Fruit fly (Drosophila melanogaster) whole organism, wandering third instar larva: ENCODE results near the gene dsf.

Experiments used
- Abd-B ChIP-seq: fragments of >200 bp; optimal IDR thresholded peaks from 2 replicates; lab custom pipeline; 2017; ENCODE audit warnings: missing biosample characterization, missing genetic modification characterization
- CG32264 ChIP-seq: fragments of 200-800 bp; sonication (Bioruptor generic); optimal IDR thresholded peaks from 2 replicates; lab custom pipeline; 2016; ENCODE audit warnings: missing biosample characterization, missing genetic modification characterization
- CG9705 ChIP-seq: fragments of 200-800 bp; sonication (Bioruptor generic); optimal IDR thresholded peaks from 2 replicates; lab custom pipeline; 2018; ENCODE audit warnings: missing biosample characterization, mild to moderate bottlenecking, missing genetic modification characterization
- CrebA ChIP-seq: fragments of 200-800 bp; sonication (Bioruptor generic); optimal IDR thresholded peaks from 2 replicates; lab custom pipeline; 2016; ENCODE audit warnings: missing biosample characterization, mild to moderate bottlenecking, missing genetic modification characterization, borderline replicate concordance
- Dfd ChIP-seq: fragments of >200 bp; optimal IDR thresholded peaks from 2 replicates; lab custom pipeline; 2017; ENCODE audit warnings: missing biosample characterization, missing genetic modification characterization
- Dif ChIP-seq: fragments of 200-275, 200-300 bp; sonication (Bioruptor generic); optimal IDR thresholded peaks from 2 replicates; lab custom pipeline; 2018; ENCODE audit warnings: missing biosample characterization, missing genetic modification characterization; ENCODE audit not compliant: partially characterized antibody
- GATAd ChIP-seq: sonication (Bioruptor generic); optimal IDR thresholded peaks from 2 replicates; lab custom pipeline; 2016; ENCODE audit warnings: missing biosample characterization, missing genetic modification characterization
- HLH106 ChIP-seq: fragments of 200-800 bp; optimal IDR thresholded peaks from 3 replicates; lab custom pipeline; 2019; ENCODE audit warnings: missing biosample characterization, mild to moderate bottlenecking, missing genetic modification characterization, moderate library complexity
- Hnf4 ChIP-seq: fragments of 200-800 bp; sonication (Bioruptor generic); optimal IDR thresholded peaks from 2 replicates; lab custom pipeline; 2016; ENCODE audit warnings: missing biosample characterization, mild to moderate bottlenecking, missing genetic modification characterization
- Hr78 ChIP-seq: fragments of >200 bp; optimal IDR thresholded peaks from 2 replicates; lab custom pipeline; 2017; ENCODE audit warnings: missing biosample characterization, missing genetic modification characterization
- Hr83 ChIP-seq: fragments of 200-300 bp; sonication (Bioruptor generic); optimal IDR thresholded peaks from 2 replicates; lab custom pipeline; 2016; ENCODE audit warnings: missing biosample characterization, mild to moderate bottlenecking, missing genetic modification characterization, moderate library complexity; ENCODE audit not compliant: poor library complexity, severe bottlenecking
- Jra ChIP-seq: sonication (Bioruptor generic); optimal IDR thresholded peaks from 2 replicates; lab custom pipeline; 2016; ENCODE audit warnings: missing biosample characterization, missing genetic modification characterization
- Mio ChIP-seq: sonication (Bioruptor generic); optimal IDR thresholded peaks from 2 replicates; lab custom pipeline; 2016; ENCODE audit warnings: missing biosample characterization, missing genetic modification characterization
- Myc ChIP-seq: fragments of >200 bp; optimal IDR thresholded peaks from 2 replicates; lab custom pipeline; 2017
- N ChIP-seq: fragments of >200 bp; optimal IDR thresholded peaks from 2 replicates; lab custom pipeline; 2018; ENCODE audit warnings: missing biosample characterization, missing external identifiers, missing genetic modification characterization
- OdsH ChIP-seq: fragments of 200-800 bp; sonication (Bioruptor generic); optimal IDR thresholded peaks from 2 replicates; lab custom pipeline; 2016; ENCODE audit warnings: missing biosample characterization, mild to moderate bottlenecking, missing genetic modification characterization
- Rel ChIP-seq, 2 experiments: fragments of 200-800 bp; sonication (Bioruptor generic) in 1 of 2; optimal IDR thresholded peaks; 2 replicates in 1 of 2; 3 replicates in 1 of 2; lab custom pipeline; 2016 to 2019; ENCODE audit warnings: mild to moderate bottlenecking in 2 of 2, missing biosample characterization in 2 of 2, missing genetic modification characterization in 2 of 2, moderate library complexity in 1 of 2
- Sp1 ChIP-seq: fragments of 200-800 bp; sonication (Bioruptor generic); optimal IDR thresholded peaks from 3 replicates; lab custom pipeline; 2019; ENCODE audit warnings: missing biosample characterization, mild to moderate bottlenecking, missing genetic modification characterization, moderate library complexity
- Vsx2 ChIP-seq: fragments of 200-300, 225-300 bp; sonication (Bioruptor generic); optimal IDR thresholded peaks from 2 replicates; lab custom pipeline; 2018; ENCODE audit warnings: missing biosample characterization, missing genetic modification characterization; ENCODE audit not compliant: partially characterized antibody
- br ChIP-seq: fragments of 200-800 bp; sonication (Bioruptor generic); optimal IDR thresholded peaks from 2 replicates; lab custom pipeline; 2016; ENCODE audit warnings: missing biosample characterization, missing genetic modification characterization
- brk ChIP-seq: fragments of 200-800 bp; sonication (Bioruptor generic); optimal IDR thresholded peaks from 2 replicates; lab custom pipeline; 2016; ENCODE audit warnings: missing biosample characterization, mild to moderate bottlenecking, missing genetic modification characterization
- dl ChIP-seq, 2 experiments: fragments of 175-275, 200-275 bp in 1 of 2; fragments of 200-275 bp in 1 of 2; sonication (Bioruptor generic); optimal IDR thresholded peaks; lab custom pipeline; 2018; ENCODE audit warnings: mild to moderate bottlenecking in 2 of 2, missing biosample characterization in 2 of 2, missing genetic modification characterization in 2 of 2, moderate library complexity in 2 of 2; ENCODE audit not compliant: partially characterized antibody in 2 of 2, insufficient read depth in 1 of 2
- dmrt93B ChIP-seq: fragments of 200-800 bp; sonication (Bioruptor generic); optimal IDR thresholded peaks from 2 replicates; lab custom pipeline; 2018; ENCODE audit warnings: missing biosample characterization, mild to moderate bottlenecking, missing genetic modification characterization
- dsf ChIP-seq: sonication (Bioruptor generic); optimal IDR thresholded peaks from 2 replicates; lab custom pipeline; 2016; ENCODE audit warnings: missing biosample characterization, missing genetic modification characterization, borderline replicate concordance
- ey ChIP-seq: fragments of 200-800 bp; sonication (Bioruptor generic); optimal IDR thresholded peaks from 2 replicates; lab custom pipeline; 2016; ENCODE audit warnings: missing biosample characterization, missing genetic modification characterization
- foxo ChIP-seq, 2 experiments: fragments of 200-800 bp; sonication (Bioruptor generic); optimal IDR thresholded peaks; 2 replicates in 1 of 2; 3 replicates in 1 of 2; lab custom pipeline; 2016 to 2017; ENCODE audit warnings: missing biosample characterization in 2 of 2, missing genetic modification characterization in 2 of 2
- fru ChIP-seq: fragments of 200-800 bp; sonication (Bioruptor generic); optimal IDR thresholded peaks from 3 replicates; lab custom pipeline; 2016; ENCODE audit warnings: missing biosample characterization, mild to moderate bottlenecking, missing genetic modification characterization
- h ChIP-seq: fragments of 200-800 bp; sonication (Bioruptor generic); optimal IDR thresholded peaks from 3 replicates; lab custom pipeline; 2016; ENCODE audit warnings: missing biosample characterization, mild to moderate bottlenecking, missing genetic modification characterization
- jim ChIP-seq: fragments of 175-275, 200-325 bp; sonication (Bioruptor generic); optimal IDR thresholded peaks from 2 replicates; lab custom pipeline; 2016; ENCODE audit warnings: missing biosample characterization, mild to moderate bottlenecking, missing genetic modification characterization
- lola ChIP-seq: fragments of >200 bp; optimal IDR thresholded peaks from 2 replicates; lab custom pipeline; 2017; ENCODE audit warnings: missing biosample characterization, missing genetic modification characterization
- pan ChIP-seq: fragments of >200 bp; optimal IDR thresholded peaks from 2 replicates; lab custom pipeline; 2017
- psq ChIP-seq: fragments of 200-800 bp; sonication (Bioruptor generic); optimal IDR thresholded peaks from 3 replicates; lab custom pipeline; 2017; ENCODE audit warnings: missing biosample characterization, mild to moderate bottlenecking, missing genetic modification characterization, moderate library complexity
- rgr ChIP-seq: fragments of 200-800 bp; sonication (Bioruptor generic); optimal IDR thresholded peaks from 3 replicates; lab custom pipeline; 2016; ENCODE audit warnings: missing biosample characterization, mild to moderate bottlenecking, missing genetic modification characterization
- sage ChIP-seq: fragments of 200-800 bp; sonication (Bioruptor generic); optimal IDR thresholded peaks from 2 replicates; lab custom pipeline; 2016; ENCODE audit warnings: missing biosample characterization, mild to moderate bottlenecking, missing genetic modification characterization
- sv ChIP-seq: fragments of 200-800 bp; sonication (Bioruptor generic); optimal IDR thresholded peaks from 3 replicates; lab custom pipeline; 2016; ENCODE audit warnings: missing biosample characterization, missing genetic modification characterization
- tai ChIP-seq: sonication (Bioruptor generic); optimal IDR thresholded peaks from 2 replicates; lab custom pipeline; 2016; ENCODE audit warnings: missing biosample characterization, missing genetic modification characterization
- usp ChIP-seq: fragments of >200 bp; optimal IDR thresholded peaks from 2 replicates; lab custom pipeline; 2017; ENCODE audit warnings: missing biosample characterization, missing genetic modification characterization
- woc ChIP-seq: sonication (Bioruptor generic); optimal IDR thresholded peaks from 2 replicates; lab custom pipeline; 2016; ENCODE audit warnings: missing biosample characterization, mild to moderate bottlenecking, missing genetic modification characterization

Gene dsf

DNA sequence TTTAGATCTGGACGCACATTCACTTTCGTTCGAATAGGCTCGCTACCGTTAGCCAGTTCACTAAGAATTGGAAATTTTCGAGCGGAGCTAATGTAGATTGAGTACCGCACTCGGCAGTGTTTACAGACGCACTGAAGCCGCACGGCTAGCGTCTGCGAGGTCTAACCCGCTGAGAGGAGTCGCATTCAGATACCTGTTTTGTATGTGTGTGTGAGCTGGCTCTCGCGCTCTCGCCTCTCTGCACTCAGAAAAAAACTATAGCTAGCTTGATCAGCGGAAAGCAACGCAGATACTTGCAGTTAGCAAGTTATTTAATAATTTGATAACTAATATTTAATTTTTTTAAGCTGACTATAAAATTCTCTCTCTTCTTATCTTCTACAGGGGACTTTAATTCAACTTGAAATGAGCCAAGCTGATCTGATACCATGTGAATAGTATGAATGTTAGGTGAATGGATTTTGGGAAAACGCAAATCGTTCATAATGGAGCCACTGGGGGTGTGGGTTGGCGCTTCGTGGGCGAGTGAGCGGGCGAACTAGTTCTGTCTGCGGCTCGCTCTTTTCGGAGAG lies 46.3 kb upstream of the dsf start, which contains the start of gene rau:
Gene rau (minus strand): TSS at position 136 of the 572 bp plus-strand sequence.
- TF ChIP-seq sv (GFP tag; lab: Kevin White, UChicago) (peak; percentile 51), Vsx2 (GFP tag; lab: Kevin White, UChicago) (no peak), Jra (GFP tag; lab: Kevin White, UChicago) (no peak), OdsH (GFP tag; lab: Kevin White, UChicago) (peak; percentile 61), sage (peak; percentile 23), dsf (GFP tag; lab: Kevin White, UChicago) (no peak), Myc (no peak), brk (GFP tag; lab: Kevin White, UChicago) (peak; percentile 51), CG9705 (peak; percentile 54), Rel (GFP tag; optimal IDR thresholded peaks at IDR 0.05; lab: Kevin White, UChicago) (no peak), Rel (tag; optimal IDR thresholded peaks at IDR 0.05; lab: Kevin White, UChicago) (no peak), jim (GFP tag; lab: Kevin White, UChicago) (no peak), dl (GFP tag; optimal IDR thresholded peaks at IDR 0.05; lab: Kevin White, UChicago; ENCODE audit: insufficient read depth in 1 of 2, partially characterized antibody in 2 of 2) (peak in 1 of 2 experiments; percentile 35), pan (lab: Kevin White, UChicago) (no peak), ey (GFP tag; lab: Kevin White, UChicago) (peak; percentile 66), tai (GFP tag; lab: Kevin White, UChicago) (no peak), HLH106 (tag; lab: Kevin White, UChicago) (peak; percentile 72), lola (GFP tag; lab: Kevin White, UChicago) (no peak), N (GFP tag; lab: Kevin White, UChicago) (no peak), dmrt93B (GFP tag; lab: Kevin White, UChicago) (peak; percentile 38), Dfd (GFP tag; lab: Kevin White, UChicago) (no peak), rgr (GFP tag; lab: Kevin White, UChicago) (peak; percentile 42), psq (GFP tag; lab: Kevin White, UChicago) (peak; percentile 31), Abd-B (no peak), usp (GFP tag; lab: Kevin White, UChicago) (no peak), Hr78 (GFP tag; lab: Kevin White, UChicago) (no peak), CrebA (GFP tag; lab: Kevin White, UChicago) (no peak), h (GFP tag; lab: Kevin White, UChicago) (peak; percentile 65), Hnf4 (GFP tag; lab: Kevin White, UChicago) (peak; percentile 48), Dif (GFP tag; lab: Kevin White, UChicago) (peak; percentile 70), GATAd (GFP tag; lab: Kevin White, UChicago) (no peak), woc (peak; percentile 52), Hr83 (GFP tag; lab: Kevin White, UChicago) (peak; percentile 32), CG32264 (GFP tag; lab: Kevin White, UChicago) (no peak), foxo (GFP tag; optimal IDR thresholded peaks at IDR 0.05; lab: Kevin White, UChicago) (peak in 1 of 2 experiments; percentile 59), br (GFP tag; lab: Kevin White, UChicago) (peak; percentile 70), Sp1 (peak; percentile 69), Mio (GFP tag; lab: Kevin White, UChicago) (no peak), fru (GFP tag; lab: Kevin White, UChicago) (peak; percentile 52)

DNA sequence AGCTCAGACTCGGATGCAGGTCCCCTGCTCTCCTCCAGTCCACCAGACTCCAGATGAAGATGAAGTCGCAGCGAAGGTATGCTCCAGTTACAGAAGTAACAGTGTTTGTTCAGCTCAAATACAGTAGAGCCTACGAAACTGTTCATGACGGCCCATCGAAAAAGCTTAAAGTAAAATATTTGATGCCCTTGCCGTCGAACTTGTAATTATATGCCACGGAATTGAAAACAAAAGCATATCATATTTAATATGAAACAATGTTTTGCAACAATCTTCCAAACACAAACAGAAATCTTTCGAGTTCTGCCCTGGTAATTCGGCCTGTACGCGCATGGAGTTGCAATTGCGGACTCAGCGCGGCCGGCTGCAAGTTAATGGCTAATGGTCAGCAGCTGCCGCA lies 44.6 kb upstream of the dsf start:
- TF ChIP-seq Myc (no peak), lola (GFP tag; lab: Kevin White, UChicago) (no peak), sage (no peak), Hr78 (GFP tag; lab: Kevin White, UChicago) (no peak), Mio (GFP tag; lab: Kevin White, UChicago) (no peak), Dfd (GFP tag; lab: Kevin White, UChicago) (no peak), N (GFP tag; lab: Kevin White, UChicago) (no peak), CG32264 (GFP tag; lab: Kevin White, UChicago) (no peak), dl (GFP tag; optimal IDR thresholded peaks at IDR 0.05; lab: Kevin White, UChicago; ENCODE audit: insufficient read depth in 1 of 2, partially characterized antibody in 2 of 2) (no peak), ey (GFP tag; lab: Kevin White, UChicago) (no peak), tai (GFP tag; lab: Kevin White, UChicago) (no peak), br (GFP tag; lab: Kevin White, UChicago) (no peak), Dif (GFP tag; lab: Kevin White, UChicago) (no peak), usp (GFP tag; lab: Kevin White, UChicago) (no peak), Rel (GFP tag; optimal IDR thresholded peaks at IDR 0.05; lab: Kevin White, UChicago) (no peak), Rel (tag; optimal IDR thresholded peaks at IDR 0.05; lab: Kevin White, UChicago) (no peak), Sp1 (no peak)
